Worm (Caenorhabditis elegans): ENCODE data around the gene lite-1.

lite-1 gene

DNA sequence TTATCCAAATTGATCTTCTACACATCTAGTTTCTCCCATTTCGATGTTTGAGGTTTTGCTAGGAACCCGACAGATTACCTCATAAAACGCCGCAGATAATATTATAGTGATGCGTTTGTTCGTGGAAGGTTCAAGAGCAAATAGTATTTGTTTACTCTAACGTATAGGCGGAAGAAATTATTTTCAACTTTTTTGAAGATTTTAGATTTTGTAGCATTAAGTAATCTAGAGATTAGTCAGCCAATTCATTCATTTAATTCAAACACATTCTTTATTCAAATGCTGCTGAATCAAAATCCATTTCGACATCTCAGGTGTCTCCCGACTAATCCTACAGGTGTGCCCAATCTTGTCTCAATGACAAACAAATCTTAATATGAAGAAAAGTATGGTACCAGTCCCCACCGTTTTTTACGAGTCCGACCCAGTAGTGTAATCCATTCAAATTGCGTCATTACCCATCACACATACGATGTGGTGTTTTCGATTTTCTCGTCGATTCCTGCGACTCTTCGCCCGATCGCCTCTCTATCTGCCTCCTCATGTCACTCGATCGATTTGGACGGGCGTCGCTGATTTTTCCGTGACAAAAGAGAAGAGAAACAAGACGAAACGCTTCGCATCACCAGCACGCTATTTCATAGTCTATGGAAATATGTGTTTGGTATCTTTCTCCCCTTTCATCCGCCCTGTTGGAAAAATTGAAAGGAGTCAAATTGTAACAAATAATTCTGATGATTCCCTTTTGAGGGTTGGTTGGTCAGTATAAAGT, 23.5 kb upstream of the lite-1 start:
- TF ChIP-seq unc-62 (GFP tag; optimal IDR thresholded peaks at IDR 0.05) = no peak

ce11 chrX:6253566-6253898, 23.0 kb upstream of the lite-1 start:
- TF ChIP-seq unc-62 (GFP tag; optimal IDR thresholded peaks at IDR 0.05) = no peak

DNA sequence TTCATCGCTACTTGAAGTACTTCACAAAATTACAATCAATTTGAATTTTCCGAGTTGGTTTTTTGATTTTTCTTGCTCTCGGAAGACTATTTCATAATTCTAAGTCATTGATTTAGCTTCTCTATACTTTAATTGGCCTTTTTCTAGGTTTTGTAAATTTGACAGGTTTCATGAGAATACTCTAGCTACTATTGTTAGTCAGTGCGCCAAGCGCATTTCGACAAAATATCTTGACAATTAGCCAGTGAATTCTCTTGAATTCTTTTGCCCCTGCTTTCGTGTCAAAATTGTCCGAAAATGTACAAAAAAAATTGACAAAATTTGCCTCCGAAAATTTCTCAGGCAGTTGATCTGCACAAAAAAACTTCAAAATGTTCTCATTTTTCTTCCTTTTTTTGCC, 22.6 kb upstream of the lite-1 start:
- no peak for TF ChIP-seq unc-62 (GFP tag; optimal IDR thresholded peaks at IDR 0.05)

DNA sequence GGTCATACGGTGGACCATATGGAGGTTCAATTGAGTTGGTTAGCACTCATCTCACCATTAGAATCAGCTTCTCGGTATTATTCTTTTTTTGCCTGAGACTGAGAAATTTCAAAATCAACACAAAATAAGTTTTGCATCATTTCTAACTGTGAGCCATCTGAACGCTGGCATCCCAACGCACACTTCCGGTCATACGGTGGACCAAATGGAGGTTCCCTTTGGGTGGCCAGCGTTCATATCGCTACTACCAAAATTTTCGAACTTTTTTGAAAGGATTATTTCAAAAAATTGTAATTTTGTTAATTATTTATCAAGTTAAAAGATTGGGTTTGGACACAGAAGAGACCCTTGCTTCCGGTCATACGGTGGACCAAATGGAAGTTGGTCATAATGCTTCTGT, 22.2 kb upstream of the lite-1 start:
- no peak for TF ChIP-seq unc-62 (GFP tag; optimal IDR thresholded peaks at IDR 0.05)

- TF ChIP-seq unc-62 (GFP tag; optimal IDR thresholded peaks at IDR 0.05) = no peak
These were observed 21.5 kb upstream of the lite-1 start for ce11 chrX:6251947-6252617.

- TF ChIP-seq unc-62 (GFP tag; optimal IDR thresholded peaks at IDR 0.05) = no peak
These were observed 20.8 kb upstream of the lite-1 start for ce11 chrX:6251321-6251720.

DNA sequence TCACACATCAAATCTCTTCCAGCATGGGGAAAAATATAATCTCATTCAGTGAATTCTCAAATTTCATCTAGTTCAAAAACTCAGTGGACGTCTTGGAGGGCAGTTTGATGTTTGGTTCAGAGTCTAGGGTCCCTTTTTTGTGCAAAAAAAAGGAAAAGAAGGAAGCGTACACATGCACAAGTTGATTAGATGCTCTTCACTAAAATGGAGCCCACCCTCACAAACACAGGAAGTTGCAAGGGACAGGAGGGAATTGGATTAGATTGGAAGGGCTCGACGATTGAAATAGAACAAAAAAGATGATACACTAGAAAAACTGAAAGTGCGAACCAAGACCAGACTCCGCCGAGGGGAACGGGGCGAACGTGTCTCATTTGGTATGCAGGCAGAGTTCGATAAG, 20.3 kb upstream of the lite-1 start:
- no peak for TF ChIP-seq unc-62 (GFP tag; optimal IDR thresholded peaks at IDR 0.05)

DNA sequence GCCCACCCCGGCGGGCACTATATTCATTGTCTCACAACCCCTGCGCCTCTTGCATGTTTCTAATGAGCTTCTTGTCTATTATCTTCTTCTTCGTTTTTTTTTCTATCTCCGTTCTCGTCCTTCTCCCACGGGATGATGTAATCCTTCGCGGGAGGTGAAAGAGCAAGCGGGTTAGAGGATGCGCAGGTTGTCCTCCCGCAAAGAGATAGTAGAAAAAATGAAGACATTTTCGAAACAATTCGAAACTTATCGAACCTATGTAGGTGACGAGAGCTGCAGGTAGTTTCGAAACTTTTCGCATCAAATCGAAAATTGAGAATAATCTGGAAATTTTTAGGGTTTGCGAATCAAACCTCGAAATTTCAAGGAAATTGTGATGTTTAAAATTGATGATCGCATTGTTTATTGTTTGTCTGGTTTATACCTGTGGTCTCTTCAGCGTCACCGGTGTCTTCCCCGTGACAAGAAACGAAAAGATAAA, 19.7 kb upstream of the lite-1 start:
- TF ChIP-seq unc-62 (GFP tag; optimal IDR thresholded peaks at IDR 0.05) = no peak

ce11 chrX:6248778-6249658, 18.4 kb upstream of the lite-1 start:
- TF ChIP-seq unc-62 (GFP tag; optimal IDR thresholded peaks at IDR 0.05) = no peak

- TF ChIP-seq unc-62 (GFP tag; optimal IDR thresholded peaks at IDR 0.05) = no peak
These were observed 17.3 kb upstream of the lite-1 start for ce11 chrX:6247869-6248268.

DNA sequence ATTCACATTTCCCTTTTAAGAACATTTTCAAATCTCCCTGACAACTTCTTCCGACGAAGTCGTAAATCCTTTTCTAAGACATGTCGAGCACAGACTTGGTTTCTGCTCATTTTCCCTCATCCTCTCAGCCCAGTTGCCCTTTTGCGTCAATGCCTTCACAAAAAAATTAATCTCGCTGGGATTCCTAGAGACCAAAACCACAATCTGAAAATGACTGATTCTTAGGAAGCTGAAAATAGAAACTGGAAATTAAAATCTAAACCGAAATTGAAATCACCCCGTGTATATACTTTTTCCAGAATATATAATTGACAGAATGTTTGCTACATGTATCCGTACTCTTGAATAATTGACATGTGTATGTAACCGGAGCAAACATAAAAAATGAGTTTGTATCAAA, 16.4 kb upstream of the lite-1 start:
- no peak for TF ChIP-seq unc-62 (GFP tag; optimal IDR thresholded peaks at IDR 0.05)

ce11 chrX:6245499-6245898, 14.9 kb upstream of the lite-1 start:
- no peak for TF ChIP-seq unc-62 (GFP tag; optimal IDR thresholded peaks at IDR 0.05)

DNA sequence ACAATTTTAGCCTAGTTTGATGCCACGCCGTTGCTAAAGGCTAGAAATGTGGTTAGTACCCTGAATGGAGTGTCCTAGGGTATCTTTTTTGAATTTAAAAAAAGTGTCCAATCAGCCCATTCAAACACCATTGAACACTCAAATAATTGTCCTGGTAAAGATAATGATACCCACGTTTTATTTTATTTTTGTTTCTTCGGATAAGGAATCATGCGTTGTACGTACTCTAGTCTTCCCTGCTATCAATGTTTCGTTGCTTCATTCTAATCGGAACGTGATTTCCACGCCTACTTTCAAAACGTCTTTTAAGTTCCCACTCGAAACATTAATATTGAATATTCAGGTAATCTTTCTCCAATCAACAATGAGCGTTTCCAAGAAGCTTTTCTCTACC, 10.1 kb upstream of the lite-1 start, which contains the start of gene got-2.2:
TSS of gene got-2.2 (plus strand) at position 344 of the 394 bp plus-strand sequence.
- no peak for TF ChIP-seq unc-62 (GFP tag; optimal IDR thresholded peaks at IDR 0.05)

DNA sequence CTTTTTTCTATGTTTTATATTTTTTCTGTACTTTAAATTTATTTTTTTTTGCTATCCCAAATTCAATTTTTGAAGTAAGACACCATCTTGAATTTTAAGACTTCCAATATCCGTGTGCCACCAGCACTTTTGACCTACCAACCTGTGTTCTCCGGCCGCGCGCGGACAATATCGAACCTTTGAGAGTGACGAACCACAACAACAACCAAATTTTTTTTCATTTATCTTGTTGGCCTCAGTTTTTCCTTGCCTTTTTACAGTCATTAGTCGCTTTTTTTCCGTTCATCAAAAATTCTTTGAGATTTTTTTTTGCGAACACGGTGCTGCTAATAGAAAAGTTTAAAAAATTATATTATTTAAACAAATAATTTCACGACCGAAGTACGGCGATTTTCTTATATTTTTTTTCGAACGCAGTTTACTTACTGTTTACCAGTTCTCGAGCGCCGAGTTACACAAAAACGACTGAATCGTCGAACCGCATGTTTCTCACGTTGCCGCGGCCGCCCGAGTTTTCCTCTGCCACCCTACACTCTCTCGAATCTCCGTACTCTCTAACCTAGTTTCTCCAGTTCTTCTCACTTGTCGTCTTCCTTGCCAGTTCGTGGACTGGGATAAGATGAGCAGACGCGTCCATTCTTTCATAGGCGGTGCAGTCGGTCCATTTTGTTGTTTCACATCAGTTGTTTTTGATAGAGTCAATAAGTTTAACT, 9.5 kb upstream of the lite-1 start:
- no peak for TF ChIP-seq unc-62 (GFP tag; optimal IDR thresholded peaks at IDR 0.05)

DNA sequence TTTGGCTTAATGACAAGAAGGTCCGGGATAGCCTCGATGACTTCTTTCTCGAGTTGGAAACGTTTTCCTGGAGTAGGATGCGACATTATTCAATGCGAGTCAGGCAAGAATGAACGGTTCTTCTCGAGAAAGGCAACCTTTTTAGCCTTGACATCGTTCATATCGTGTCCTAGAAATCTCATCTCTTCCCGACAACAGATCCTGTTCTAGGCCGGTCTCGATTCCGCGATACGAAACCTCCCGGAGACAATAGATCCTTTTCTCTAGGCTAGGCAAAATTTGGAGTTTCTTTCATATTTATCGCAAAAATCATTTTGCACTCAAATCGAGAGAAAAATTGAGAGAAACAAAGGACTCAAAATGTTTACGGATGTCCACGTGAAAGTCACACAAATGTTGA, 8.4 kb upstream of the lite-1 start, which contains the start of gene rml-3:
TSS of gene rml-3 (minus strand) at position 93 of the 400 bp plus-strand sequence.
- TF ChIP-seq unc-62 (GFP tag; optimal IDR thresholded peaks at IDR 0.05) = no peak

- TF ChIP-seq unc-62 (GFP tag; optimal IDR thresholded peaks at IDR 0.05) = no peak
These were observed 4.9 kb upstream of the lite-1 start, which contains the start of gene hsp-43 for ce11 chrX:6235443-6235842. hsp-43 (minus strand) TSS chrX:6235543.

Measured in whole organism, dauer.